Fruit fly (Drosophila melanogaster) whole organism, embryonic: ENCODE data around the gene CG8191.

Experiments used
- Adf1 ChIP-seq: fragments of 200-800 bp; sonication (Bioruptor generic); IDR thresholded peaks from 2 replicates; pipeline ENCODE4 v1.3.6; 2022; ENCODE audit warnings: missing biosample characterization, missing genetic modification characterization
- BtbVII ChIP-seq: fragments of 200-800 bp; sonication (Bioruptor generic); optimal IDR thresholded peaks from 3 replicates; lab custom pipeline; 2017; ENCODE audit warnings: missing biosample characterization, mild to moderate bottlenecking, missing genetic modification characterization
- CG10565 ChIP-seq: fragments of 200-800 bp; sonication (Bioruptor generic); optimal IDR thresholded peaks from 3 replicates; lab custom pipeline; 2016; ENCODE audit warnings: missing biosample characterization, mild to moderate bottlenecking, missing genetic modification characterization
- CG11695 ChIP-seq: fragments of 200-800 bp; sonication (Bioruptor generic); IDR thresholded peaks from 3 replicates; pipeline ENCODE4 v1.3.6; 2022; ENCODE audit warnings: missing biosample characterization, missing genetic modification characterization
- CG11723 ChIP-seq: fragments of 200-800 bp; sonication (Bioruptor generic); optimal IDR thresholded peaks from 2 replicates; lab custom pipeline; 2017; ENCODE audit warnings: missing biosample characterization, mild to moderate bottlenecking, missing genetic modification characterization
- CG14050 ChIP-seq: fragments of 200-800 bp; sonication (Bioruptor generic); IDR thresholded peaks from 3 replicates; pipeline ENCODE4 v1.3.6; 2022; ENCODE audit warnings: missing biosample characterization, missing genetic modification characterization
- CG16815 ChIP-seq: fragments of 200-800 bp; sonication (Bioruptor generic); optimal IDR thresholded peaks from 3 replicates; lab custom pipeline; 2017; ENCODE audit warnings: missing biosample characterization, mild to moderate bottlenecking, missing genetic modification characterization
- CG17361 ChIP-seq: fragments of 200-800 bp; sonication (Bioruptor generic); IDR thresholded peaks from 3 replicates; pipeline ENCODE4 v1.3.6; 2022; ENCODE audit warnings: missing biosample characterization, missing genetic modification characterization
- CG2116 ChIP-seq: fragments of 200-800 bp; sonication (Bioruptor generic); optimal IDR thresholded peaks from 3 replicates; lab custom pipeline; 2018; ENCODE audit warnings: missing biosample characterization, mild to moderate bottlenecking, missing genetic modification characterization
- CG2120 ChIP-seq: fragments of 200-800 bp; sonication (Bioruptor generic); optimal IDR thresholded peaks from 3 replicates; lab custom pipeline; 2016; ENCODE audit warnings: missing biosample characterization, missing genetic modification characterization
- CG32767 ChIP-seq: fragments of 200-800 bp; sonication (Bioruptor generic); IDR thresholded peaks from 2 replicates; pipeline ENCODE4 v1.3.6; 2022; ENCODE audit warnings: missing biosample characterization, missing genetic modification characterization
- CG3726 ChIP-seq: fragments of 200-800 bp; sonication (Bioruptor generic); IDR thresholded peaks from 3 replicates; pipeline ENCODE4, ENCODE4 v1.3.6; 2022; ENCODE audit warnings: missing biosample characterization, missing genetic modification characterization
- CG3838 ChIP-seq: fragments of 200-800 bp; sonication (Bioruptor generic); optimal IDR thresholded peaks from 3 replicates; lab custom pipeline; 2016; ENCODE audit warnings: missing biosample characterization, missing genetic modification characterization
- CG5180 ChIP-seq: fragments of 200-800 bp; sonication (Bioruptor generic); optimal IDR thresholded peaks from 3 replicates; lab custom pipeline; 2017; ENCODE audit warnings: missing biosample characterization, missing genetic modification characterization, mild to moderate bottlenecking, moderate library complexity, missing genetic modification reagents
- CG6175 ChIP-seq: fragments of 200-800 bp; sonication (Bioruptor generic); IDR thresholded peaks from 3 replicates; pipeline ENCODE4 v1.3.6; 2022; ENCODE audit warnings: missing biosample characterization, missing genetic modification characterization
- CG8765 ChIP-seq: fragments of 200-800 bp; sonication (Bioruptor generic); IDR thresholded peaks from 2 replicates; pipeline ENCODE4 v1.3.6; 2022; ENCODE audit warnings: missing biosample characterization, missing genetic modification characterization
- CG9932 ChIP-seq: fragments of 200-800 bp; sonication (Bioruptor generic); IDR thresholded peaks from 2 replicates; pipeline ENCODE4 v1.3.6; 2022; ENCODE audit warnings: missing biosample characterization, missing genetic modification characterization
- Dfd ChIP-seq, 2 experiments: fragments of >200 bp; optimal IDR thresholded peaks; 2 replicates each; lab custom pipeline; 2017; ENCODE audit warnings: missing biosample characterization in 2 of 2, missing genetic modification characterization in 2 of 2
- Doc2 ChIP-seq: fragments of 200-800 bp; sonication (Bioruptor generic); IDR thresholded peaks from 2 replicates; pipeline ENCODE4 v1.3.6; 2022; ENCODE audit warnings: missing biosample characterization, missing genetic modification characterization
- Doc3 ChIP-seq: fragments of 200-800 bp; sonication (Bioruptor generic); IDR thresholded peaks from 3 replicates; pipeline ENCODE4 v1.3.6; 2022; ENCODE audit warnings: missing biosample characterization, missing genetic modification characterization; ENCODE audit not compliant: partially characterized antibody
- Eip74EF ChIP-seq, 2 experiments: fragments of 200-800 bp in 1 of 2; fragments of >200 bp in 1 of 2; sonication (Bioruptor generic) in 1 of 2; optimal IDR thresholded peaks; 2 replicates each; lab custom pipeline; 2017 to 2019; ENCODE audit warnings: missing biosample characterization in 2 of 2, missing genetic modification characterization in 2 of 2, mild to moderate bottlenecking in 1 of 2, moderate library complexity in 1 of 2
- HLHmδ ChIP-seq: fragments of 200-800 bp; sonication (Bioruptor generic); optimal IDR thresholded peaks from 2 replicates; lab custom pipeline; 2018; ENCODE audit warnings: missing biosample characterization, mild to moderate bottlenecking, missing genetic modification characterization, moderate library complexity
- Nf-YC ChIP-seq: fragments of 200-800 bp; optimal IDR thresholded peaks from 3 replicates; lab custom pipeline; 2019; ENCODE audit warnings: missing biosample characterization, mild to moderate bottlenecking, missing genetic modification characterization, moderate library complexity
- Pdp1 ChIP-seq, 2 experiments: fragments of 200-800 bp; sonication (Bioruptor generic); optimal IDR thresholded peaks; 3 replicates each; lab custom pipeline; 2016; ENCODE audit warnings: missing biosample characterization in 2 of 2, missing genetic modification characterization in 2 of 2, mild to moderate bottlenecking in 1 of 2, moderate library complexity in 1 of 2
- Six4 ChIP-seq: fragments of 200-800 bp; sonication (Bioruptor generic); optimal IDR thresholded peaks from 2 replicates; lab custom pipeline; 2016; ENCODE audit warnings: missing biosample characterization, missing genetic modification characterization
- Sox102F ChIP-seq: fragments of 200-800 bp; sonication (Bioruptor generic); optimal IDR thresholded peaks from 2 replicates; lab custom pipeline; 2018; ENCODE audit warnings: missing biosample characterization, mild to moderate bottlenecking, missing genetic modification characterization, moderate library complexity
- Taf1 ChIP-seq: fragments of 200-800 bp; sonication (Bioruptor generic); IDR thresholded peaks from 2 replicates; pipeline ENCODE4 v1.3.6; 2022; ENCODE audit warnings: missing biosample characterization, missing genetic modification characterization
- ac ChIP-seq: fragments of 200-800 bp; sonication (Bioruptor generic); optimal IDR thresholded peaks from 3 replicates; lab custom pipeline; 2017; ENCODE audit warnings: missing biosample characterization, mild to moderate bottlenecking, missing genetic modification characterization
- croc ChIP-seq: fragments of 200-800 bp; sonication (Bioruptor generic); conservative IDR thresholded peaks from 3 replicates; pipeline ENCODE4 v1.3.6; 2022; ENCODE audit warnings: missing biosample characterization, missing genetic modification characterization
- da ChIP-seq: fragments of 200-800 bp; sonication (Bioruptor generic); optimal IDR thresholded peaks from 2 replicates; lab custom pipeline; 2016; ENCODE audit warnings: missing biosample characterization, missing genetic modification characterization
- dysf ChIP-seq: fragments of 200-800 bp; sonication (Bioruptor generic); IDR thresholded peaks from 3 replicates; pipeline ENCODE4 v1.3.6; 2022; ENCODE audit warnings: missing biosample characterization, missing genetic modification characterization
- ewg ChIP-seq: fragments of 200-800 bp; sonication (Bioruptor generic); optimal IDR thresholded peaks from 3 replicates; lab custom pipeline; 2017; ENCODE audit warnings: mild to moderate bottlenecking, missing biosample characterization, missing genetic modification reagents, missing genetic modification characterization
- hb ChIP-seq: fragments of 200-800 bp; sonication (Bioruptor generic); IDR thresholded peaks from 3 replicates; pipeline ENCODE4 v1.3.6; 2022; ENCODE audit warnings: missing biosample characterization, missing genetic modification characterization; ENCODE audit not compliant: partially characterized antibody
- her ChIP-seq: fragments of 200-800 bp; sonication (Bioruptor generic); optimal IDR thresholded peaks from 2 replicates; lab custom pipeline; 2016; ENCODE audit warnings: missing biosample characterization, missing genetic modification characterization
- hkb ChIP-seq, 2 experiments: fragments of 200-800 bp in 1 of 2; fragments of >200 bp in 1 of 2; sonication (Bioruptor generic) in 1 of 2; IDR thresholded peaks in 1 of 2; optimal IDR thresholded peaks in 1 of 2; 2 replicates each; pipeline versions ENCODE4 v1.3.6 to Lab custom; 2017 to 2022; ENCODE audit warnings: missing biosample characterization in 1 of 2, missing genetic modification characterization in 1 of 2
- kay ChIP-seq: fragments of 200-800 bp; sonication (Bioruptor generic); optimal IDR thresholded peaks from 2 replicates; lab custom pipeline; 2016; ENCODE audit warnings: missing biosample characterization, missing genetic modification characterization
- lov ChIP-seq, 2 experiments: fragments of 200-800 bp in 1 of 2; fragments of >200 bp in 1 of 2; sonication (Bioruptor generic) in 1 of 2; IDR thresholded peaks in 1 of 2; optimal IDR thresholded peaks in 1 of 2; 2 replicates in 1 of 2; 3 replicates in 1 of 2; pipeline versions ENCODE4 v1.3.6 to Lab custom; 2017 to 2022; ENCODE audit warnings: missing biosample characterization in 1 of 2, missing genetic modification characterization in 1 of 2
- nau ChIP-seq: fragments of 200-800 bp; sonication (Bioruptor generic); optimal IDR thresholded peaks from 3 replicates; lab custom pipeline; 2017; ENCODE audit warnings: missing biosample characterization, mild to moderate bottlenecking, missing genetic modification characterization, missing genetic modification reagents
- oc ChIP-seq: fragments of 200-800 bp; sonication (Bioruptor generic); optimal IDR thresholded peaks from 2 replicates; lab custom pipeline; 2018; ENCODE audit warnings: missing biosample characterization, mild to moderate bottlenecking, missing genetic modification characterization, moderate library complexity
- pnt ChIP-seq: fragments of 200-800 bp; sonication (Bioruptor generic); optimal IDR thresholded peaks from 3 replicates; lab custom pipeline; 2016; ENCODE audit warnings: missing biosample characterization, missing genetic modification characterization
- pum ChIP-seq: fragments of 200-800 bp; sonication (Bioruptor generic); optimal IDR thresholded peaks from 2 replicates; lab custom pipeline; 2016; ENCODE audit warnings: missing biosample characterization, missing genetic modification characterization
- rib ChIP-seq: fragments of 200-800 bp; sonication (Bioruptor generic); IDR thresholded peaks from 2 replicates; pipeline ENCODE4 v1.3.6; 2022; ENCODE audit warnings: missing biosample characterization, missing genetic modification characterization
- row ChIP-seq: fragments of 200-800 bp; sonication (Bioruptor generic); IDR thresholded peaks from 3 replicates; pipeline ENCODE4 v1.3.6; 2022; ENCODE audit warnings: missing biosample characterization, missing genetic modification characterization
- scrt ChIP-seq: fragments of 200-800 bp; sonication (Bioruptor generic); optimal IDR thresholded peaks from 2 replicates; lab custom pipeline; 2018; ENCODE audit warnings: missing biosample characterization, mild to moderate bottlenecking, missing genetic modification characterization, moderate library complexity
- sim ChIP-seq: fragments of 200-800 bp; sonication (Bioruptor generic); IDR thresholded peaks from 2 replicates; pipeline ENCODE4 v1.3.6; 2022; ENCODE audit warnings: missing biosample characterization, missing genetic modification characterization
- sna ChIP-seq: fragments of 200-800 bp; sonication (Bioruptor generic); IDR thresholded peaks from 2 replicates; pipeline ENCODE4 v1.3.6; 2022; ENCODE audit warnings: missing biosample characterization, missing genetic modification characterization; ENCODE audit not compliant: partially characterized antibody
- ssp ChIP-seq: fragments of 200-800 bp; sonication (Bioruptor generic); IDR thresholded peaks from 2 replicates; pipeline ENCODE4 v1.3.6; 2022; ENCODE audit warnings: missing biosample characterization, missing genetic modification characterization
- trem ChIP-seq: fragments of 200-800 bp; optimal IDR thresholded peaks from 3 replicates; lab custom pipeline; 2019; ENCODE audit warnings: missing biosample characterization, mild to moderate bottlenecking, missing genetic modification characterization, moderate library complexity
- tup ChIP-seq: fragments of 200-800 bp; sonication (Bioruptor generic); optimal IDR thresholded peaks from 2 replicates; lab custom pipeline; 2016; ENCODE audit warnings: missing biosample characterization, mild to moderate bottlenecking, missing genetic modification characterization, moderate library complexity
- zf30C ChIP-seq: fragments of 200-800 bp; sonication (Bioruptor generic); optimal IDR thresholded peaks from 3 replicates; lab custom pipeline; 2018; ENCODE audit warnings: missing biosample characterization, mild to moderate bottlenecking, missing genetic modification characterization

CG8191 gene

DNA sequence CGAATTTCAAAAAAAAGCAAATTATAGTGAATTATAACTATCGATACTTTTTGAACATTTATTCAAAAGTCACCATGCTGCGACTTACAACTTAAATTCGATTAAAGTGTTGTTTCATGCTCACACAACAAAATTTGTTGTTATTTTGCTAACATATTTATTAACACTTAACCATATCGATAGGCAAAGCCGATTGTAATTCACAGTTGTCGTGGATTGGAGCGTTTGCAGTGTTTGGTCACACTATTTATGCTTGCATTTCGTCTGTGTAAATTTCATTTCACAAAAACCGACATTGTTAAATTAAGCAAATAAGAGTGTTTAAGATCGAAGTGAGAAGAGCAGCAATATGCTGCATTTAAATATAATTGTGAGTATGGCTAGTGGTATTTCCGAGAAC lies 19.6 kb upstream of the CG8191 start, which contains the start of gene HUWE1 (continued):
- no peak; the same call in 2 of the 3 replicates for TF ChIP-seq dysf
- no peak for TF ChIP-seq ac (GFP tag; lab: Kevin White, UChicago)
- TF ChIP-seq Doc2 (GFP tag; lab: Robert Waterston, UW), result no peak
- peak; percentile 71 for TF ChIP-seq row (GFP tag; lab: Robert Waterston, UW)
- no peak for TF ChIP-seq pum
- no peak for TF ChIP-seq kay (GFP tag; lab: Kevin White, UChicago)
- no peak for TF ChIP-seq CG11723 (GFP tag; lab: Kevin White, UChicago)
- no peak for TF ChIP-seq oc (tag; lab: Kevin White, UChicago)
- TF ChIP-seq scrt (GFP tag; lab: Kevin White, UChicago), result no peak
- TF ChIP-seq pnt, result no peak
- TF ChIP-seq nau, result no peak
- no peak for TF ChIP-seq Eip74EF (GFP tag; optimal IDR thresholded peaks at IDR 0.05; lab: Kevin White, UChicago)
- TF ChIP-seq tup (GFP tag; lab: Kevin White, UChicago), result no peak
- TF ChIP-seq CG17361, result no peak
- no peak for TF ChIP-seq da (GFP tag; lab: Kevin White, UChicago)
- no peak for TF ChIP-seq Dfd (GFP tag; optimal IDR thresholded peaks at IDR 0.05; lab: Kevin White, UChicago)
- no peak for TF ChIP-seq CG3726
- TF ChIP-seq BtbVII (GFP tag; lab: Kevin White, UChicago), result no peak
- TF ChIP-seq Doc3 (GFP tag; lab: Robert Waterston, UW), result peak; percentile 71
- no peak for TF ChIP-seq croc (GFP tag; lab: Robert Waterston, UW)
- TF ChIP-seq ewg (GFP tag; lab: Kevin White, UChicago), result no peak
- TF ChIP-seq CG16815 (GFP tag; lab: Kevin White, UChicago), result no peak
- TF ChIP-seq CG3838 (GFP tag; lab: Kevin White, UChicago), result no peak
- peak; percentile 57 for TF ChIP-seq trem (tag; lab: Kevin White, UChicago)
- peak; percentile 63 for TF ChIP-seq CG2120 (GFP tag; lab: Kevin White, UChicago)
- TF ChIP-seq sna (GFP tag; lab: Robert Waterston, UW), result peak; percentile 44
- no peak for TF ChIP-seq her (GFP tag; lab: Kevin White, UChicago)
- no peak for TF ChIP-seq Pdp1 (GFP tag; optimal IDR thresholded peaks at IDR 0.05; lab: Kevin White, UChicago)
- TF ChIP-seq Sox102F (GFP tag; lab: Kevin White, UChicago), result no peak
- no peak for TF ChIP-seq Taf1 (GFP tag; lab: Robert Waterston, UW)
- no peak for TF ChIP-seq CG14050
- no peak for TF ChIP-seq CG5180 (GFP tag; lab: Kevin White, UChicago)
- no peak for TF ChIP-seq HLHmδ (GFP tag; lab: Kevin White, UChicago)
- peak; percentile 38; the same call in 1 of the 2 replicates for TF ChIP-seq CG9932 (GFP tag; lab: Robert Waterston, UW)
- no peak for TF ChIP-seq hkb (optimal IDR thresholded peaks at IDR 0.05; lab: Kevin White, UChicago)
- TF ChIP-seq hkb (GFP tag; IDR thresholded peaks at IDR 0.05; lab: Robert Waterston, UW), result no peak
- TF ChIP-seq Adf1 (GFP tag; lab: Robert Waterston, UW), result no peak
- TF ChIP-seq sim (GFP tag; lab: Robert Waterston, UW), result no peak
- no peak for TF ChIP-seq CG32767
- no peak for TF ChIP-seq CG6175 (GFP tag; lab: Robert Waterston, UW)
- TF ChIP-seq zf30C (GFP tag; lab: Kevin White, UChicago), result no peak
- no peak for TF ChIP-seq Six4 (GFP tag; lab: Kevin White, UChicago)
- no peak for TF ChIP-seq rib (GFP tag; lab: Robert Waterston, UW)
- TF ChIP-seq CG2116 (GFP tag; lab: Kevin White, UChicago), result peak; percentile 85
- TF ChIP-seq Nf-YC (tag; lab: Kevin White, UChicago), result no peak
- no peak for TF ChIP-seq CG8765 (GFP tag; lab: Robert Waterston, UW)
- no peak for TF ChIP-seq CG10565 (GFP tag; lab: Kevin White, UChicago)
- 0 out of 2 replicates have a peak, but pooled peaks have one; percentile 18 for TF ChIP-seq ssp (GFP tag; lab: Robert Waterston, UW)
- TF ChIP-seq CG11695 (GFP tag; lab: Robert Waterston, UW), result no peak
- TF ChIP-seq lov (optimal IDR thresholded peaks at IDR 0.05; lab: Kevin White, UChicago), result no peak
- TF ChIP-seq lov (GFP tag; IDR thresholded peaks at IDR 0.05; lab: Robert Waterston, UW), result no peak
- TF ChIP-seq hb, result peak; percentile 67; the same call in 2 of the 3 replicates
